Worm (Caenorhabditis elegans): ENCODE measurements around the gene cwp-5.

cwp-5 gene

ce11 chrX:13189861-13190260 is at the start of gene cwp-5:
TSS of gene cwp-5 (minus strand) at chrX:13189961.
- TF ChIP-seq lin-26 (GFP tag; IDR thresholded peaks at IDR 0.05), result no peak
- TF ChIP-seq madf-8 (GFP tag; conservative IDR thresholded peaks at IDR 0.05), result no peak
- no peak for TF ChIP-seq K12H6.12 (tag; optimal IDR thresholded peaks at IDR 0.05)
- no peak for TF ChIP-seq chd-7 (tag; optimal IDR thresholded peaks at IDR 0.05)
- TF ChIP-seq lag-1 (GFP tag; IDR thresholded peaks at IDR 0.05), result no peak
- TF ChIP-seq sptf-2 (GFP tag; optimal IDR thresholded peaks at IDR 0.05), result no peak

DNA sequence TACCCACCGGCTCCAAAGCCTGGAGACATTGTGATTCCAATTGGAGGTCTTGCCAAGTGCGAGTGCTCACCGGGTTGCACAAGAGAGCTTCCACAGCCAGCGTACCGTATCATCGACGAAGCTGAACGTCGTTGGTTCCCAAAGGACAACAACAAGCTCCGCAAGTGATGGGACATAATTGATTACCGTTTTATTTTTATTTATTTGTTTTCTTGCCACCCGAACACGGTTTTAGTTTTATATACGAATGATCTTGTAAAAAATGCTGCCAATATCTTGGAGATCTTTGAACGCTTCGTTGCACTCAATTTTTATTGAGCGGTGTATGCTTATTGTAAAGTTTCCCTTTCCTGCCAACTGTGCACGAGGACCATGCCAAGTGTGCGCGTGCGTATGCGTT is 48.4 kb upstream of the cwp-5 start, which contains the start of gene K08H2.4:
TSS of gene K08H2.4 (plus strand) at position 301 of the 400 bp plus-strand sequence.
- no peak for TF ChIP-seq madf-3 (GFP tag; IDR thresholded peaks at IDR 0.05)
- no peak for TF ChIP-seq C06A6.2 (GFP tag; conservative IDR thresholded peaks at IDR 0.05)
- no peak for TF ChIP-seq ztf-6 (GFP tag; IDR thresholded peaks at IDR 0.05)
- TF ChIP-seq F33H1.4 (GFP tag; IDR thresholded peaks at IDR 0.05), result no peak

- TF ChIP-seq atf-7 (tag; optimal IDR thresholded peaks at IDR 0.05) (no peak), B0261.1 (tag; optimal IDR thresholded peaks at IDR 0.05) (no peak), aptf-2 (GFP tag; conservative IDR thresholded peaks at IDR 0.05) (no peak), Y56A3A.18 (GFP tag; IDR thresholded peaks at IDR 0.05) (no peak), ztf-26 (tag; optimal IDR thresholded peaks at IDR 0.05) (no peak), nhr-80 (tag; optimal IDR thresholded peaks at IDR 0.05) (no peak), F52B5.7 (tag; optimal IDR thresholded peaks at IDR 0.05) (no peak), nfyb-1 (GFP tag; IDR thresholded peaks at IDR 0.05) (no peak), madf-3 (GFP tag; IDR thresholded peaks at IDR 0.05) (no peak), ets-4 (GFP tag; optimal IDR thresholded peaks at IDR 0.05) (no peak), D2030.7 (GFP tag; IDR thresholded peaks at IDR 0.05) (no peak), lin-54 (GFP tag; optimal IDR thresholded peaks at IDR 0.05) (no peak), snpc-1.3 (tag; optimal IDR thresholded peaks at IDR 0.05; ENCODE audit: insufficient read depth) (no peak), lag-1 (GFP tag; IDR thresholded peaks at IDR 0.05) (no peak), Y79H2A.3 (GFP tag; conservative IDR thresholded peaks at IDR 0.05) (no peak), nhr-27 (tag; optimal IDR thresholded peaks at IDR 0.05) (no peak), dpl-1 (GFP tag; optimal IDR thresholded peaks at IDR 0.05) (no peak)
Observed at ce11 chrX:13237102-13237501, 47.3 kb upstream of the cwp-5 start, which contains the start of gene K08H2.3. TSS of gene K08H2.3 (plus strand) at chrX:13237402.

DNA sequence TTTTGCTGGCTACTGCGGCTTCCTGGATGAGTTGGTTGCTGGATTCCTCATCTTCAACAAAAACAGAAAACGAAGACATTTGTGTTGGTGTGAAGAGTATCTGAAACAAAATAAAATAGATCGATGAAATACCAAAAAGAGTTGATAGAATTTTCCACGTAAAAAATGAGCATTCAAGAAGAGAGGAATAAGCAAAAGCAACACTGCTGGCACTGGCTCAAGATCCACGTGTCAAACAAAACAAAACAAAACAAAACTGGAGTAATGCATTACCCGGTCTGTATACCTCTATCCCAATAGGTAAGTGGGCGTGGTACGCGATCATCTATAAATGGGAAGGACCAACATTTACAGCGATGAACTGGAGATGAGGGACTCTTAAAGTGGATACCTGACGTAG is 45.1 kb upstream of the cwp-5 start, which contains the start of gene K08H2.2:
TSS of gene K08H2.2 (minus strand) at position 101 of the 400 bp plus-strand sequence.
- no peak for TF ChIP-seq rec-8 (tag; optimal IDR thresholded peaks at IDR 0.05)

ce11 chrX:13232259-13232658 is 42.5 kb upstream of the cwp-5 start, which contains the start of gene bgnt-1.5:
TSS of gene bgnt-1.5 (minus strand) at chrX:13232359.
- no peak for TF ChIP-seq Y53G8AR.9 (GFP tag; conservative IDR thresholded peaks at IDR 0.05)
- TF ChIP-seq hmg-1.2 (GFP tag; IDR thresholded peaks at IDR 0.05), result no peak
- no peak for TF ChIP-seq die-1 (tag; optimal IDR thresholded peaks at IDR 0.05)
- no peak for TF ChIP-seq bed-2 (GFP tag; IDR thresholded peaks at IDR 0.05)
- no peak for TF ChIP-seq nhr-80 (tag; optimal IDR thresholded peaks at IDR 0.05)
- no peak for TF ChIP-seq lin-40 (tag; optimal IDR thresholded peaks at IDR 0.05)
- no peak for TF ChIP-seq gei-17 (GFP tag; optimal IDR thresholded peaks at IDR 0.05)
- TF ChIP-seq let-607 (tag; optimal IDR thresholded peaks at IDR 0.05), result no peak
- TF ChIP-seq F52B5.7 (tag; optimal IDR thresholded peaks at IDR 0.05), result no peak
- no peak for TF ChIP-seq nfya-2 (GFP tag; IDR thresholded peaks at IDR 0.05)
- TF ChIP-seq let-526 (GFP tag; IDR thresholded peaks at IDR 0.05), result no peak
- TF ChIP-seq lag-1 (GFP tag; IDR thresholded peaks at IDR 0.05), result no peak

All from whole organism, young adult.